Fruit fly (Drosophila melanogaster): ENCODE measurements around the gene CG1529.

DNA sequence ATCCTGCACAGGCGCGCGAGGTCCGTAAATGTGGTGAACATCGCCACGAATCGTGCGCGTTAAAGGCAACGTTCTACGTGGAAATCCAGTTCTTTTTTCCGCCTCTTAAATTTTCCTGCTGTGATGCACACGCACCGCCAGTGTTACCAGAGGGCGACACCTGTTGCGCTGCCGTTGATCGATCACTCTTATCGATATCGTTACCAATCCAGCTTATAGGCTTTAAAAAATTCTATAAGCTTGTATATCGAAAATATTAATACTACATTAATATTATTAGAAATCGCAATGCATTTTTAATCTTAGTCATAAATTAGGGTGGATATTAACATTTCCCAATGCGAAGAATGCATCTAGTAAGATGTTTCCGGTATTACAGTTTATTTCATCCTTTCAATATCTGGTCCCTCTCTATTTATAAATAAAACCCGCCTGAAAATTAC lies at the start of gene CG1529:
- TF ChIP-seq ro (GFP tag; IDR thresholded peaks at IDR 0.05) (no peak), CG30020 (tag; optimal IDR thresholded peaks at IDR 0.05) (no peak), CG12071 (GFP tag; optimal IDR thresholded peaks at IDR 0.05) (no peak), CG16779 (GFP tag; IDR thresholded peaks at IDR 0.05) (no peak), lbe (GFP tag; optimal IDR thresholded peaks at IDR 0.05) (no peak), CG31365 (tag; optimal IDR thresholded peaks at IDR 0.05) (no peak), CG9609 (GFP tag; optimal IDR thresholded peaks at IDR 0.05) (no peak), CG6654 (GFP tag; optimal IDR thresholded peaks at IDR 0.05) (no peak), CG31224 (GFP tag; IDR thresholded peaks at IDR 0.05) (no peak), HLH4C (GFP tag; IDR thresholded peaks at IDR 0.05; ENCODE audit: partially characterized antibody) (peak; percentile 51), Usf (GFP tag; optimal IDR thresholded peaks at IDR 0.05) (no peak)

Measured in whole organism, embryonic.